Worm (Caenorhabditis elegans): ENCODE data around the gene F47B8.10.

DNA sequence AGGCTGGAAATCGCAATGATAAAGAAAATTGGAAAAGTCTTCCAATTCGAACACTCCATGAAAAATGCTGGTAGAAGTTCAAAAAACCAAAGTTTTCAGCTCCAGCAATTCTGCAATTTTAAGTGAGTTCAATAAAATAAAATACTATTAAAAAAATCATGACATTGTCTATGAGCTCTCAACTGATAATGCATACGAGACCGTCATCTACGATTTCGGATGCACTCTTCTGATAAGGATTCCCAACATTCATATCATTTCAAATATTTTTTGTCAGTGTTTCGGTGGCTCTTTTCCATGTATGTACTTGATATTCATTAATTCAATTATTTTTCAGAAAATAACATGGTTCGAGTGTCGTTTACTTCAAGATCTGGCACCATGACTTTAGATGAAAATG lies 40.7 kb upstream of the F47B8.10 start, which contains the start of gene F14D7.6:
- TF ChIP-seq med-1 (GFP tag; optimal IDR thresholded peaks at IDR 0.05; ENCODE audit: insufficient read depth) (no peak), ref-1 (GFP tag; conservative IDR thresholded peaks at IDR 0.05) (no peak), klf-2 (GFP tag; conservative IDR thresholded peaks at IDR 0.05) (no peak), flt-1 (GFP tag; IDR thresholded peaks at IDR 0.05) (no peak), ztf-29 (GFP tag; IDR thresholded peaks at IDR 0.05) (no peak), cog-1 (tag; optimal IDR thresholded peaks at IDR 0.05) (no peak), tab-1 (GFP tag; IDR thresholded peaks at IDR 0.05) (no peak), ztf-23 (GFP tag; IDR thresholded peaks at IDR 0.05) (no peak)

All from whole organism, midembryonic.